Worm (Caenorhabditis elegans): Measurements from ENCODE around the gene R102.3.

ce11 chrIV:10711729-10712128, 22.4 kb downstream of the R102.3 start, which contains the start of gene glb-21:
- TF ChIP-seq aly-1 (tag; optimal IDR thresholded peaks at IDR 0.05) (no peak), B0310.2 (tag; optimal IDR thresholded peaks at IDR 0.05) (no peak), ama-1 (optimal IDR thresholded peaks at IDR 0.05) (no peak)

Data from whole organism, early embryonic.